Worm (Caenorhabditis elegans): ENCODE data around the gene arx-4.

The arx-4 gene

DNA sequence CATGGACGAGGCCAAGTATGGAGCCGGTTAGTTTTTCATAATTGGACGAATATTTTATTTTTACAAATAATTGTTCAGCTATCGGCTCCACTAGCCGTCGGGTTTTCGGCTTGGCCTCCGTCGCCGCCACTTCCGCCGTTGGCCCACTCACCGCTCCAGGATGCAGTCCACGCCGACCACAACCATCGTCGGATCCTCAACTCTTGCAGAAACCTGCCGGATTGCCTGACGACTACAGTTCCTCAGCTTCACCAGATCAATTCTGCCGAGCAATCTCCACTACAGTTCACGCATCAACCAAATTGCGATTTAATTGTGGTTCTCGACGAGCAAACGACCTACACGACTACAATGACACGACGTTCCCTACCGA, 27.7 kb upstream of the arx-4 start:
- TF ChIP-seq ceh-83 (GFP tag; optimal IDR thresholded peaks at IDR 0.05) (no peak), flh-1 (GFP tag; optimal IDR thresholded peaks at IDR 0.05) (no peak), nhr-76 (tag; optimal IDR thresholded peaks at IDR 0.05) (no peak), nhr-2 (tag; optimal IDR thresholded peaks at IDR 0.05) (no peak), ceh-43 (GFP tag; optimal IDR thresholded peaks at IDR 0.05) (no peak), elt-3 (tag; optimal IDR thresholded peaks at IDR 0.05) (no peak), zip-8 (tag; optimal IDR thresholded peaks at IDR 0.05) (no peak), sem-2 (GFP tag; optimal IDR thresholded peaks at IDR 0.05) (no peak), blmp-1 (tag; optimal IDR thresholded peaks at IDR 0.05) (no peak), unc-120 (tag; optimal IDR thresholded peaks at IDR 0.05; ENCODE audit: poor library complexity, severe bottlenecking) (no peak), drap-1 (GFP tag; optimal IDR thresholded peaks at IDR 0.05) (no peak), M03D4.4 (tag; optimal IDR thresholded peaks at IDR 0.05) (no peak), nhr-237 (tag; optimal IDR thresholded peaks at IDR 0.05) (no peak), unc-39 (tag; optimal IDR thresholded peaks at IDR 0.05) (no peak), lsy-2 (tag; optimal IDR thresholded peaks at IDR 0.05) (no peak)

DNA sequence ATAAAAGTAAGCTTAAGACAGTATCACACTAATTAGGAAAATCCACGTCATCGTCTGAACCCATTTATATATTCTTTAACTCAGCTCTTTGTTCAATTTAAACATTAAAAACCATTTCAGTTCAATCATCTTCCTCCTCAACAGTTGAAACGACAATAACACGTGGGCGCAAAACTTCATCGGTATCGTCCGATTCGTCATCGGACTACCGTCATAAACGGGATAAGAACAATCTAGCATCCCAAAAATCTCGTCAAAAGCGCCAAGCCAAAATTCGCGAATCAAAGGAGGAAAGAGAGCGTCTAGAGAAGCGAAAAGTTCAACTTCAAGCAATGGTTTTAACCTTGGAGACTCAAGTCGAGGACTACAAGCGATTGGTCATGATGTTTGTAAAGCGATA, 26.9 kb upstream of the arx-4 start:
- no peak for TF ChIP-seq snpc-4 (tag; optimal IDR thresholded peaks at IDR 0.05)
- TF ChIP-seq tbx-8 (GFP tag; optimal IDR thresholded peaks at IDR 0.05): no peak
- TF ChIP-seq mab-5 (tag; optimal IDR thresholded peaks at IDR 0.05): no peak
- TF ChIP-seq hlh-1 (tag; optimal IDR thresholded peaks at IDR 0.05): no peak
- no peak for TF ChIP-seq zip-8 (tag; optimal IDR thresholded peaks at IDR 0.05)

DNA sequence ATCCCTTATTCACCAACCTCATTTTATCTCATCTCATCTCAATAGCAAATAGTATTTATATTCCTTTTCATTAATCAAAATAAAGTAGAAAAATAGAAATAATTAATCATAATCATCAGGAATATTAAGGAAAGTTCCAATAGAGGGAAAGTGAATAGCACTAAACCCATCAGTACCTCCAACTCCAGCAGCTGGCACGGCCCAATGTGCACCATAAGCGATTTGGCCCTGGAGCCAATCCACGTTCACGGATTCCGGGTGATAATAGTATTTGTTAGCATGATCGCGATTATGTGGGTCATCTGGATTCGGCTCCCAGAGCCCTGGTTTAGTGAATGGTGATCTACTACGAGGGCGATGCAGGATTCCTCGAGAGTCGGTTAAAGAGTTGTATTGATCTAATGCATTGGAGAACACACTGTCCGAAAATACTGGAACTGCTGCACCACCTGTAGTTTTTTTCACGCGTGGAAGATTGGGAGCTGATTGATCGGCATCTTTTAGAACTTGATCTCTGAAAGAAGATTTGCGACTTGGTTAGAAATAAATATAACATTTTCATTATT, 26.3 kb upstream of the arx-4 start:
- TF ChIP-seq tbx-8 (GFP tag; optimal IDR thresholded peaks at IDR 0.05): peak; percentile 66
- peak; percentile 48 for TF ChIP-seq ceh-43 (GFP tag; optimal IDR thresholded peaks at IDR 0.05)
- TF ChIP-seq mls-2 (tag; optimal IDR thresholded peaks at IDR 0.05): peak; percentile 79
- TF ChIP-seq zip-8 (tag; optimal IDR thresholded peaks at IDR 0.05): no peak
- TF ChIP-seq lsy-2 (tag; optimal IDR thresholded peaks at IDR 0.05): peak; percentile 4
- TF ChIP-seq cnd-1 (tag; optimal IDR thresholded peaks at IDR 0.05): peak; percentile 40
- TF ChIP-seq bed-3 (GFP tag; optimal IDR thresholded peaks at IDR 0.05): peak; percentile 38
- TF ChIP-seq unc-39 (tag; optimal IDR thresholded peaks at IDR 0.05): peak; percentile 50
- peak; percentile 60 for TF ChIP-seq nhr-237 (tag; optimal IDR thresholded peaks at IDR 0.05)
- peak; percentile 76 for TF ChIP-seq drap-1 (GFP tag; optimal IDR thresholded peaks at IDR 0.05)
- TF ChIP-seq nhr-2 (tag; optimal IDR thresholded peaks at IDR 0.05): no peak
- peak; percentile 46 for TF ChIP-seq ces-1 (GFP tag; optimal IDR thresholded peaks at IDR 0.05)
- peak; percentile 88 for TF ChIP-seq sptf-1 (tag; optimal IDR thresholded peaks at IDR 0.05)
- no peak for TF ChIP-seq nhr-76 (tag; optimal IDR thresholded peaks at IDR 0.05)
- no peak for TF ChIP-seq nhr-28 (tag; optimal IDR thresholded peaks at IDR 0.05)
- TF ChIP-seq unc-62 (GFP tag; optimal IDR thresholded peaks at IDR 0.05): peak; percentile 14
- TF ChIP-seq elt-1 (tag; optimal IDR thresholded peaks at IDR 0.05; ENCODE audit: borderline replicate concordance, insufficient read depth): no peak
- peak; percentile 64 for TF ChIP-seq ceh-83 (GFP tag; optimal IDR thresholded peaks at IDR 0.05)
- TF ChIP-seq sem-2 (GFP tag; optimal IDR thresholded peaks at IDR 0.05): peak; percentile 62
- no peak for TF ChIP-seq mep-1 (tag; optimal IDR thresholded peaks at IDR 0.05)
- peak; percentile 57 for TF ChIP-seq M03D4.4 (tag; optimal IDR thresholded peaks at IDR 0.05)
- TF ChIP-seq ceh-39 (tag; optimal IDR thresholded peaks at IDR 0.05): no peak
- TF ChIP-seq lin-13 (tag; optimal IDR thresholded peaks at IDR 0.05): no peak
- no peak for TF ChIP-seq ztf-11 (tag; optimal IDR thresholded peaks at IDR 0.05)
- TF ChIP-seq nhr-12 (tag; optimal IDR thresholded peaks at IDR 0.05): no peak
- peak; percentile 69 for TF ChIP-seq flh-1 (GFP tag; optimal IDR thresholded peaks at IDR 0.05)
- TF ChIP-seq hlh-1 (tag; optimal IDR thresholded peaks at IDR 0.05): no peak
- TF ChIP-seq unc-120 (tag; optimal IDR thresholded peaks at IDR 0.05; ENCODE audit: poor library complexity, severe bottlenecking): peak; percentile 53
- no peak for TF ChIP-seq snpc-4 (tag; optimal IDR thresholded peaks at IDR 0.05)
- TF ChIP-seq mab-5 (tag; optimal IDR thresholded peaks at IDR 0.05): no peak
- peak; percentile 85 for TF ChIP-seq elt-3 (tag; optimal IDR thresholded peaks at IDR 0.05)
- TF ChIP-seq pha-4 (tag; optimal IDR thresholded peaks at IDR 0.05): peak; percentile 20
- peak; percentile 3 for TF ChIP-seq lin-32 (GFP tag; optimal IDR thresholded peaks at IDR 0.05)
- no peak for TF ChIP-seq blmp-1 (tag; optimal IDR thresholded peaks at IDR 0.05)
- peak; percentile 47 for TF ChIP-seq ham-2 (GFP tag; optimal IDR thresholded peaks at IDR 0.05)

Data from whole organism, mixed stage, embryonic.